Worm (Caenorhabditis elegans) whole organism, young adult: ENCODE data around the gene dct-17.

Experiments
- D2030.7 ChIP-seq: fragments of 200-800 bp; sonication (Bioruptor generic); IDR thresholded peaks from 2 replicates; pipeline ENCODE4 v1.3.6; 2022; ENCODE audit warnings: missing genetic modification reagents, missing genetic modification characterization, missing compliant biosample characterization
- efl-1 ChIP-seq: fragments of 150-350 bp; optimal IDR thresholded peaks from 2 replicates; lab custom pipeline; 2014; ENCODE audit warnings: missing biosample characterization, missing genetic modification reagents, missing genetic modification characterization
- gei-17 ChIP-seq: fragments of 200-800 bp; sonication (Bioruptor generic); optimal IDR thresholded peaks from 2 replicates; lab custom pipeline; 2018; ENCODE audit warnings: mild to moderate bottlenecking, missing genetic modification characterization, missing compliant biosample characterization
- tbp1 ChIP-seq: fragments of 200-800 bp; sonication (Bioruptor generic); optimal IDR thresholded peaks from 2 replicates; lab custom pipeline; 2018; ENCODE audit warnings: mild to moderate bottlenecking, missing genetic modification characterization, missing compliant biosample characterization

DNA sequence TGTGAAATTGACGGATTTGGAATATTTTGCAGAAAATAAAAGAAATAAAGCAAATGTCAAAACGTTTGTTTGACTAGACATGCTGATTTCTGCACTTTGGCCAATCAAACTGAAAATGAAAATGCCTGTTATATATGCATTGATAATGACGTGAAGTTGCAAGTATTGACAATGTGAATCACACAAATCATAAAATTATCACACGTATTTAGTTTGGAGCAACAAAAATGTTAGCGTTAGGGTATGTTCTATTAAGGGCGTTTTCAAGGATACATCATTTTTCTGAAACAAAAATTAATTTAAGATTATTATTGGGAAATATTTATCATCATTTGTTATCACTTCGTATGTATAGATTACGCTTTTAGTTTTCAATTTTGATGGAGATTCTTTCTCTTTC lies 21.2 kb upstream of the dct-17 start, which contains the start of gene cld-9:
- TF ChIP-seq gei-17, result no peak
- TF ChIP-seq D2030.7, result no peak
- TF ChIP-seq efl-1 (GFP tag; lab: Kevin White, UChicago), result no peak
- TF ChIP-seq tbp1, result no peak
